Worm (Caenorhabditis elegans) whole organism, early embryonic: Measurements from ENCODE around the gene D2007.1.

Experiments used
- B0310.2 ChIP-seq: sonication (generic microtip); optimal IDR thresholded peaks from 2 replicates; lab custom pipeline; 2016; ENCODE audit warnings: mild to moderate bottlenecking, missing genetic modification characterization, missing compliant biosample characterization
- aly-1 ChIP-seq: sonication (generic microtip); optimal IDR thresholded peaks from 2 replicates; lab custom pipeline; 2016; ENCODE audit warnings: missing genetic modification characterization, missing compliant biosample characterization
- ama-1 ChIP-seq: fragments of 150-350 bp; optimal IDR thresholded peaks from 2 replicates; lab custom pipeline; 2014
- ceh-13 ChIP-seq: fragments of 200-800 bp; sonication (Bioruptor generic); optimal IDR thresholded peaks from 2 replicates; lab custom pipeline; 2018; ENCODE audit warnings: mild to moderate bottlenecking, missing genetic modification characterization, missing compliant biosample characterization
- ets-7 ChIP-seq: sonication (generic microtip); optimal IDR thresholded peaks from 2 replicates; lab custom pipeline; 2016; ENCODE audit warnings: missing genotype, missing genetic modification characterization, missing compliant biosample characterization
- pes-1 ChIP-seq: fragments of 200-800 bp; sonication (Bioruptor generic); IDR thresholded peaks from 2 replicates; pipeline ENCODE4 v1.3.6; 2022; ENCODE audit warnings: missing genetic modification reagents, missing genetic modification characterization, missing compliant biosample characterization
- tbx-11 ChIP-seq: fragments of 200-800 bp; sonication (Bioruptor generic); IDR thresholded peaks from 2 replicates; pipeline ENCODE4 v1.3.6; 2022; ENCODE audit warnings: missing genetic modification characterization, missing compliant biosample characterization

DNA sequence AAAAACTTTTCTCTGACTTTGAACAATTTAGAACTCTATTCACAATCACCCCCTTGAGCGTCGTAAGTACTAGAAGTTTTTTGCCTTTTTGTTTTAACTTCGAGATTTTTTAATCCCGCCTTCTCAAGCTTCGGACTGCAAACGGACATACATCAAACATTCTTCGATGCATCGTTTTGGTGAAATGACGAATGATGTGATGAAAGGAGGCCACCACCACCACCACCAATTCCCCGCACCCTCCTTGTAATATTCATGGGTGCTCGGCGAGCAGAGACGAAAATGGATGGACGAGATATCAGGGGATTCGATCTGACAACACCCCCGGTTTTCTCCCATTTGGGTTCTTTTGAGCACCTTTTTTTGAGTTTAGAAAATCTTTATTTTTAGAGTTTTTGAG lies 9.3 kb upstream of the D2007.1 start:
- TF ChIP-seq ama-1 (lab: Kevin White, UChicago) (no peak), ceh-13 (GFP tag; lab: Kevin White, UChicago) (no peak), B0310.2 (tag; lab: Kevin White, UChicago) (no peak), ets-7 (tag; lab: Kevin White, UChicago) (no peak), aly-1 (tag; lab: Kevin White, UChicago) (no peak), tbx-11 (GFP tag; lab: Robert Waterston, UW) (no peak), pes-1 (GFP tag; lab: Robert Waterston, UW) (no peak)
